Worm (Caenorhabditis elegans) whole organism, late embryonic: ENCODE data around the gene twk-6.
A peak's percentile ranks its signal among the peaks of the same experiment; 100 is the strongest.

Experiments
- C08G9.2 ChIP-seq: sonication (generic microtip); optimal IDR thresholded peaks from 2 replicates; lab custom pipeline; 2016; ENCODE audit warnings: mild to moderate bottlenecking, missing genetic modification characterization, moderate library complexity, missing compliant biosample characterization
- C38D4.7 ChIP-seq: fragments of 200-800 bp; sonication (Bioruptor generic); optimal IDR thresholded peaks from 2 replicates; lab custom pipeline; 2018; ENCODE audit warnings: mild to moderate bottlenecking, missing genetic modification characterization, moderate library complexity, missing compliant biosample characterization
- K09A11.1 ChIP-seq: sonication (generic microtip); optimal IDR thresholded peaks from 2 replicates; lab custom pipeline; 2017; ENCODE audit warnings: antibody characterized with exemption, mild to moderate bottlenecking, missing genetic modification characterization, missing compliant biosample characterization; ENCODE audit not compliant: insufficient read depth
- T23F11.4 ChIP-seq: fragments of 200-800 bp; sonication (Bioruptor generic); optimal IDR thresholded peaks from 2 replicates; lab custom pipeline; 2018; ENCODE audit warnings: mild to moderate bottlenecking, missing genetic modification characterization, missing compliant biosample characterization
- Y22D7AL.16 ChIP-seq: sonication (generic microtip); optimal IDR thresholded peaks from 2 replicates; lab custom pipeline; 2016; ENCODE audit warnings: missing genetic modification characterization, missing compliant biosample characterization
- ahr-1 ChIP-seq: sonication (generic microtip); optimal IDR thresholded peaks from 2 replicates; lab custom pipeline; 2016; ENCODE audit warnings: missing genetic modification characterization, missing compliant biosample characterization
- ama-1 ChIP-seq: fragments of 150-350 bp; optimal IDR thresholded peaks from 2 replicates; lab custom pipeline; 2014
- ceh-14 ChIP-seq: sonication (generic microtip); optimal IDR thresholded peaks from 2 replicates; lab custom pipeline; 2016; ENCODE audit warnings: missing genotype, missing genetic modification characterization, missing compliant biosample characterization
- ceh-18 ChIP-seq: sonication (generic microtip); optimal IDR thresholded peaks from 2 replicates; lab custom pipeline; 2016; ENCODE audit warnings: missing genetic modification characterization, missing compliant biosample characterization
- ceh-2 ChIP-seq: sonication (generic microtip); optimal IDR thresholded peaks from 2 replicates; lab custom pipeline; 2016; ENCODE audit warnings: missing genotype, missing genetic modification characterization, missing compliant biosample characterization
- ceh-22 ChIP-seq: sonication (generic microtip); optimal IDR thresholded peaks from 2 replicates; lab custom pipeline; 2017; ENCODE audit warnings: missing biosample characterization, missing genetic modification characterization
- ceh-24 ChIP-seq: sonication (generic microtip); optimal IDR thresholded peaks from 2 replicates; lab custom pipeline; 2016; ENCODE audit warnings: mild to moderate bottlenecking, missing genetic modification characterization, missing compliant biosample characterization
- ceh-31 ChIP-seq: sonication (generic microtip); optimal IDR thresholded peaks from 2 replicates; lab custom pipeline; 2016; ENCODE audit warnings: missing genetic modification characterization, missing compliant biosample characterization
- ceh-34 ChIP-seq: sonication (generic microtip); optimal IDR thresholded peaks from 2 replicates; lab custom pipeline; 2016; ENCODE audit warnings: mild to moderate bottlenecking, missing genetic modification characterization, missing compliant biosample characterization
- ceh-48 ChIP-seq: sonication (generic microtip); optimal IDR thresholded peaks from 2 replicates; lab custom pipeline; 2016; ENCODE audit warnings: missing genetic modification characterization, inconsistent platforms, missing compliant biosample characterization
- ceh-6 ChIP-seq: fragments of 200-800 bp; sonication (Bioruptor generic); optimal IDR thresholded peaks from 2 replicates; lab custom pipeline; 2018; ENCODE audit warnings: mild to moderate bottlenecking, missing genetic modification characterization, missing compliant biosample characterization
- dmd-4 ChIP-seq: sonication (generic microtip); optimal IDR thresholded peaks from 2 replicates; lab custom pipeline; 2016; ENCODE audit warnings: borderline replicate concordance, missing genetic modification characterization, missing compliant biosample characterization
- dve-1 ChIP-seq: sonication (generic microtip); optimal IDR thresholded peaks from 2 replicates; lab custom pipeline; 2017; ENCODE audit warnings: antibody characterized with exemption, mild to moderate bottlenecking, missing genetic modification characterization, missing compliant biosample characterization
- elt-4 ChIP-seq: sonication (generic microtip); optimal IDR thresholded peaks from 2 replicates; lab custom pipeline; 2016; ENCODE audit warnings: missing genetic modification characterization, missing compliant biosample characterization
- ets-4 ChIP-seq: sonication (generic microtip); optimal IDR thresholded peaks from 2 replicates; lab custom pipeline; 2016; ENCODE audit warnings: missing genetic modification characterization, missing compliant biosample characterization
- eyg-1 ChIP-seq: sonication (generic microtip); optimal IDR thresholded peaks from 2 replicates; lab custom pipeline; 2016; ENCODE audit warnings: missing genotype, missing genetic modification characterization, missing compliant biosample characterization
- fkh-10 ChIP-seq: fragments of 150-350 bp; optimal IDR thresholded peaks from 2 replicates; lab custom pipeline; 2014; ENCODE audit warnings: missing biosample characterization, missing genetic modification reagents, missing genetic modification characterization
- fkh-6 ChIP-seq: sonication (generic microtip); optimal IDR thresholded peaks from 2 replicates; lab custom pipeline; 2016; ENCODE audit warnings: missing genetic modification characterization, missing compliant biosample characterization
- gmeb-2 ChIP-seq: sonication (generic microtip); optimal IDR thresholded peaks from 2 replicates; lab custom pipeline; 2016; ENCODE audit warnings: missing genetic modification characterization, inconsistent platforms, missing compliant biosample characterization
- hlh-15 ChIP-seq: sonication (generic microtip); optimal IDR thresholded peaks from 2 replicates; lab custom pipeline; 2016; ENCODE audit warnings: missing genetic modification characterization, missing compliant biosample characterization
- hlh-30 ChIP-seq: sonication (generic microtip); optimal IDR thresholded peaks from 2 replicates; lab custom pipeline; 2017; ENCODE audit warnings: antibody characterized with exemption, missing genetic modification characterization, missing compliant biosample characterization; ENCODE audit not compliant: insufficient read depth
- hlh-6 ChIP-seq: sonication (generic microtip); optimal IDR thresholded peaks from 2 replicates; lab custom pipeline; 2016; ENCODE audit warnings: missing genotype, missing genetic modification characterization, missing compliant biosample characterization
- hlh-8 ChIP-seq: sonication (generic microtip); optimal IDR thresholded peaks from 2 replicates; lab custom pipeline; 2016; ENCODE audit warnings: missing genotype, missing genetic modification characterization, missing compliant biosample characterization
- lim-6 ChIP-seq: sonication (generic microtip); optimal IDR thresholded peaks from 2 replicates; lab custom pipeline; 2016; ENCODE audit warnings: missing genetic modification characterization, missing compliant biosample characterization
- lin-11 ChIP-seq: fragments of 200-800 bp; sonication (Bioruptor generic); optimal IDR thresholded peaks from 2 replicates; lab custom pipeline; 2018; ENCODE audit warnings: mild to moderate bottlenecking, missing genetic modification characterization, missing compliant biosample characterization
- madf-2 ChIP-seq: sonication (generic microtip); optimal IDR thresholded peaks from 2 replicates; lab custom pipeline; 2017; ENCODE audit warnings: missing genetic modification characterization, missing compliant biosample characterization
- mec-3 ChIP-seq: sonication (generic microtip); optimal IDR thresholded peaks from 2 replicates; lab custom pipeline; 2016; ENCODE audit warnings: borderline replicate concordance, missing genetic modification characterization, missing compliant biosample characterization
- nhr-11 ChIP-seq: fragments of 150-350 bp; optimal IDR thresholded peaks from 2 replicates; lab custom pipeline; 2014; ENCODE audit warnings: missing biosample characterization, missing genetic modification characterization
- npax-4 ChIP-seq: sonication (generic microtip); optimal IDR thresholded peaks from 2 replicates; lab custom pipeline; 2016; ENCODE audit warnings: missing genetic modification characterization, missing compliant biosample characterization
- pag-3 ChIP-seq: sonication (generic microtip); optimal IDR thresholded peaks from 2 replicates; lab custom pipeline; 2016; ENCODE audit warnings: missing compliant biosample characterization, missing genetic modification characterization, borderline replicate concordance
- pat-9 ChIP-seq: fragments of 200-800 bp; sonication (Bioruptor generic); optimal IDR thresholded peaks from 2 replicates; lab custom pipeline; 2018; ENCODE audit warnings: mild to moderate bottlenecking, missing genetic modification characterization, moderate library complexity, missing compliant biosample characterization
- pax-1 ChIP-seq: fragments of 150-350 bp; optimal IDR thresholded peaks from 2 replicates; lab custom pipeline; 2014; ENCODE audit warnings: missing biosample characterization, missing genetic modification characterization
- pha-2 ChIP-seq: sonication (generic microtip); optimal IDR thresholded peaks from 2 replicates; lab custom pipeline; 2017; ENCODE audit warnings: mild to moderate bottlenecking, missing genetic modification characterization, missing compliant biosample characterization
- pha-4 ChIP-seq: fragments of 150-350 bp; optimal IDR thresholded peaks from 2 replicates; lab custom pipeline; 2018; ENCODE audit warnings: missing biosample characterization, missing genetic modification reagents, missing genetic modification characterization
- pqm-1 ChIP-seq: sonication (generic microtip); optimal IDR thresholded peaks from 2 replicates; lab custom pipeline; 2016; ENCODE audit warnings: missing genetic modification characterization, missing compliant biosample characterization
- ref-2 ChIP-seq: sonication (generic microtip); optimal IDR thresholded peaks from 2 replicates; lab custom pipeline; 2016; ENCODE audit warnings: missing genetic modification characterization, missing compliant biosample characterization
- rnt-1 ChIP-seq: sonication (generic microtip); optimal IDR thresholded peaks from 2 replicates; lab custom pipeline; 2016; ENCODE audit warnings: missing genetic modification characterization, missing compliant biosample characterization
- sox-2 ChIP-seq: fragments of 200-800 bp; sonication (Bioruptor generic); IDR thresholded peaks from 2 replicates; pipeline ENCODE4 v1.3.6; 2022; ENCODE audit warnings: missing genetic modification reagents, missing genetic modification characterization, missing compliant biosample characterization
- sox-4 ChIP-seq: sonication (generic microtip); optimal IDR thresholded peaks from 2 replicates; lab custom pipeline; 2017; ENCODE audit warnings: mild to moderate bottlenecking, missing genetic modification characterization, inconsistent platforms, missing compliant biosample characterization
- syd-9 ChIP-seq: sonication (generic microtip); optimal IDR thresholded peaks from 2 replicates; lab custom pipeline; 2016; ENCODE audit warnings: mild to moderate bottlenecking, missing genetic modification characterization, moderate library complexity, missing compliant biosample characterization
- tbx-2 ChIP-seq: sonication (generic microtip); optimal IDR thresholded peaks from 2 replicates; lab custom pipeline; 2016; ENCODE audit warnings: missing genetic modification characterization, missing compliant biosample characterization
- tbx-7 ChIP-seq: sonication (generic microtip); optimal IDR thresholded peaks from 2 replicates; lab custom pipeline; 2016; ENCODE audit warnings: missing genotype, missing genetic modification characterization, missing compliant biosample characterization
- ttx-3 ChIP-seq: sonication (generic microtip); optimal IDR thresholded peaks from 2 replicates; lab custom pipeline; 2016; ENCODE audit warnings: missing genetic modification reagents, missing genetic modification characterization, missing compliant biosample characterization
- unc-3 ChIP-seq, 2 experiments: fragments of 200-800 bp in 1 of 2; sonication (Bioruptor generic) in 1 of 2; sonication (generic microtip) in 1 of 2; conservative IDR thresholded peaks in 1 of 2; optimal IDR thresholded peaks in 1 of 2; 2 replicates each; pipeline versions ENCODE4 v1.3.6 to Lab custom; 2016 to 2022; ENCODE audit warnings: missing compliant biosample characterization in 2 of 2, missing genetic modification characterization in 2 of 2, missing genetic modification reagents in 1 of 2
- unc-42 ChIP-seq: sonication (generic microtip); optimal IDR thresholded peaks from 2 replicates; lab custom pipeline; 2016; ENCODE audit warnings: missing genotype, missing genetic modification characterization, missing compliant biosample characterization
- unc-55 ChIP-seq: sonication (generic microtip); optimal IDR thresholded peaks from 2 replicates; lab custom pipeline; 2017; ENCODE audit warnings: missing biosample characterization, missing genetic modification reagents, missing genetic modification characterization
- unc-86 ChIP-seq: sonication (generic microtip); optimal IDR thresholded peaks from 2 replicates; lab custom pipeline; 2016; ENCODE audit warnings: missing genetic modification characterization, missing compliant biosample characterization
- zip-5 ChIP-seq: sonication (generic microtip); optimal IDR thresholded peaks from 2 replicates; lab custom pipeline; 2016; ENCODE audit warnings: missing genetic modification characterization, missing compliant biosample characterization

Gene twk-6

DNA sequence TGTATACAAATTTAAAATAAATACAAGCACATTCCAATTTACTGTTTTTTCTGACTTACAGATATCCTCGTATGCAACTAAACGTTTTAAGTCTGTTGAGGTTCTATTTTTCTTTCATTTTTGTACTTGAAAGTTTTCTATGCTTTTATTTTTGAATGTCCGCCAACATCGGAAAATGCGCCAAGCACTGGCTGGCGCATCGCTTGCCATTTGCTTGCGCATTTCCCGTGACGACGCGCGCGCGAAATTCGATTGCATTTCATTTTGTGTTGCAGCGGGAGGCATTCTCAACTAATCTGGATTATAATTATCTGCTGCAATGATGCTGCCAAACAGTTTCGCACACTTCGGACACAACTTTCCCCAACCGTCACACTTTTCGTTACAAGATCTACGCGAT lies 14.3 kb downstream of the twk-6 start, which contains the start of gene fbxl-2:
Gene fbxl-2 (plus strand): TSS at position 278 of the 400 bp plus-strand sequence.
- TF ChIP-seq pag-3 (tag; lab: Kevin White, UChicago): no peak
- peak; percentile 36 for TF ChIP-seq C08G9.2 (tag; lab: Kevin White, UChicago)
- peak; percentile 86 for TF ChIP-seq ref-2
- TF ChIP-seq lin-11: peak; percentile 52
- no peak for TF ChIP-seq Y22D7AL.16 (tag; lab: Kevin White, UChicago)
- TF ChIP-seq unc-86 (tag; lab: Kevin White, UChicago): peak; percentile 76
- TF ChIP-seq hlh-30 (tag; lab: Kevin White, UChicago): peak; percentile 73
- TF ChIP-seq zip-5: no peak
- no peak for TF ChIP-seq K09A11.1
- peak; percentile 20 for TF ChIP-seq tbx-7 (tag; lab: Kevin White, UChicago)
- TF ChIP-seq hlh-8 (tag; lab: Kevin White, UChicago): peak; percentile 44
- peak; percentile 71 for TF ChIP-seq tbx-2 (tag; lab: Kevin White, UChicago)
- no peak for TF ChIP-seq npax-4 (tag; lab: Kevin White, UChicago)
- TF ChIP-seq madf-2 (tag; lab: Kevin White, UChicago): peak; percentile 53
- TF ChIP-seq hlh-15 (tag; lab: Kevin White, UChicago): no peak
- peak; percentile 68 for TF ChIP-seq rnt-1 (tag; lab: Kevin White, UChicago)
- TF ChIP-seq ets-4 (tag; lab: Kevin White, UChicago): peak; percentile 95
- TF ChIP-seq hlh-6 (tag; lab: Kevin White, UChicago): peak; percentile 59
- TF ChIP-seq ceh-2: peak; percentile 54
- TF ChIP-seq ceh-18 (tag; lab: Kevin White, UChicago): peak; percentile 90
- peak; percentile 64 for TF ChIP-seq pat-9 (tag; lab: Kevin White, UChicago)
- no peak for TF ChIP-seq eyg-1 (tag; lab: Kevin White, UChicago)
- peak; percentile 40 for TF ChIP-seq fkh-6 (tag; lab: Kevin White, UChicago)
- no peak for TF ChIP-seq T23F11.4 (GFP tag; lab: Kevin White, UChicago)
- TF ChIP-seq ceh-24 (tag; lab: Kevin White, UChicago): peak; percentile 32
- peak; percentile 39 for TF ChIP-seq ttx-3 (tag; lab: Kevin White, UChicago)
- TF ChIP-seq sox-2 (GFP tag; lab: Robert Waterston, UW): no peak; the same call in 1 of the 2 replicates
- TF ChIP-seq pha-2 (tag; lab: Kevin White, UChicago): peak; percentile 72
- TF ChIP-seq syd-9 (tag; lab: Kevin White, UChicago): peak; percentile 63
- TF ChIP-seq ama-1 (lab: Kevin White, UChicago): peak; percentile 36
- TF ChIP-seq ceh-48 (tag; lab: Kevin White, UChicago): peak; percentile 54
- no peak for TF ChIP-seq C38D4.7 (GFP tag; lab: Kevin White, UChicago)
- peak; percentile 89 for TF ChIP-seq ceh-14 (tag; lab: Kevin White, UChicago)
- TF ChIP-seq ceh-22 (tag; lab: Kevin White, UChicago): no peak
- TF ChIP-seq dmd-4: peak; percentile 44
- peak; percentile 58 for TF ChIP-seq lim-6 (tag; lab: Kevin White, UChicago)
- peak; percentile 48 for TF ChIP-seq unc-55 (GFP tag; lab: Kevin White, UChicago)
- peak; percentile 57 for TF ChIP-seq gmeb-2
- peak; percentile 9 for TF ChIP-seq pqm-1 (tag; lab: Kevin White, UChicago)
- peak; percentile 91 for TF ChIP-seq unc-42 (tag; lab: Kevin White, UChicago)
- TF ChIP-seq ceh-31 (tag; lab: Kevin White, UChicago): peak; percentile 88
- TF ChIP-seq ceh-6 (GFP tag; lab: Kevin White, UChicago): peak; percentile 71
- TF ChIP-seq mec-3: no peak
- peak; percentile 57 for TF ChIP-seq sox-4 (tag; lab: Kevin White, UChicago)
- TF ChIP-seq nhr-11 (tag; lab: Kevin White, UChicago): no peak
- TF ChIP-seq ceh-34: peak; percentile 90
- peak; percentile 14 for TF ChIP-seq ahr-1 (tag; lab: Kevin White, UChicago)
- TF ChIP-seq unc-3 (GFP tag; conservative IDR thresholded peaks at IDR 0.05; lab: Robert Waterston, UW): peak; percentile 70
- peak; percentile 49 for TF ChIP-seq unc-3 (tag; optimal IDR thresholded peaks at IDR 0.05; lab: Kevin White, UChicago)
- no peak for TF ChIP-seq elt-4
- no peak for TF ChIP-seq pha-4 (tag; lab: Kevin White, UChicago)
- no peak for TF ChIP-seq pax-1 (tag; lab: Kevin White, UChicago)
- TF ChIP-seq fkh-10 (GFP tag; lab: Kevin White, UChicago): peak; percentile 4
- TF ChIP-seq dve-1 (tag; lab: Kevin White, UChicago): peak; percentile 89
